Worm (Caenorhabditis elegans) whole organism, L2 larva: ENCODE measurements around the gene gst-10.

Experiments
- C34F6.9 ChIP-seq: fragments of 150-350 bp; optimal IDR thresholded peaks from 2 replicates; lab custom pipeline; 2014; ENCODE audit warnings: missing biosample characterization, missing genetic modification characterization
- R02D3.7 ChIP-seq: fragments of 150-350 bp; optimal IDR thresholded peaks from 2 replicates; lab custom pipeline; 2014; ENCODE audit warnings: missing biosample characterization, missing genetic modification characterization
- alr-1 ChIP-seq: fragments of 150-350 bp; optimal IDR thresholded peaks from 2 replicates; lab custom pipeline; 2014; ENCODE audit warnings: missing biosample characterization, missing genetic modification characterization
- ama-1 ChIP-seq: fragments of 150-350 bp; optimal IDR thresholded peaks from 2 replicates; lab custom pipeline; 2018; ENCODE audit warnings: inconsistent platforms
- blmp-1 ChIP-seq: sonication (generic microtip); optimal IDR thresholded peaks from 2 replicates; lab custom pipeline; 2017; ENCODE audit warnings: missing genetic modification characterization, mild to moderate bottlenecking, missing compliant biosample characterization, antibody characterized with exemption, moderate library complexity; ENCODE audit not compliant: insufficient read depth
- crh-2 ChIP-seq: sonication (generic microtip); optimal IDR thresholded peaks from 2 replicates; lab custom pipeline; 2017; ENCODE audit warnings: missing biosample characterization, missing genetic modification characterization
- dmd-4 ChIP-seq: sonication (generic microtip); optimal IDR thresholded peaks from 2 replicates; lab custom pipeline; 2017; ENCODE audit warnings: missing biosample characterization, missing genetic modification characterization
- elt-1 ChIP-seq: fragments of 150-350 bp; optimal IDR thresholded peaks from 2 replicates; lab custom pipeline; 2014; ENCODE audit warnings: missing biosample characterization, missing genetic modification characterization
- elt-3 ChIP-seq: sonication (generic microtip); optimal IDR thresholded peaks from 2 replicates; lab custom pipeline; 2017; ENCODE audit warnings: missing biosample characterization, missing genetic modification characterization
- fos-1 ChIP-seq: fragments of 150-350 bp; optimal IDR thresholded peaks from 2 replicates; lab custom pipeline; 2014; ENCODE audit warnings: missing biosample characterization, missing genetic modification characterization
- lin-13 ChIP-seq: fragments of 150-350 bp; optimal IDR thresholded peaks from 2 replicates; lab custom pipeline; 2014; ENCODE audit warnings: missing biosample characterization, missing genetic modification reagents, missing genetic modification characterization
- lin-39 ChIP-seq: fragments of 150-350 bp; optimal IDR thresholded peaks from 2 replicates; lab custom pipeline; 2014; ENCODE audit warnings: missing biosample characterization, missing genetic modification reagents, missing genetic modification characterization
- lsy-2 ChIP-seq, 2 experiments: fragments of 150-350 bp in 1 of 2; sonication (generic microtip) in 1 of 2; optimal IDR thresholded peaks; 2 replicates each; lab custom pipeline; 2014 to 2017; ENCODE audit warnings: missing biosample characterization in 2 of 2, missing genetic modification characterization in 2 of 2
- mab-5 ChIP-seq: fragments of 150-350 bp; optimal IDR thresholded peaks from 2 replicates; lab custom pipeline; 2014; ENCODE audit warnings: missing biosample characterization, missing genetic modification characterization
- mbf-1 ChIP-seq: sonication (generic microtip); optimal IDR thresholded peaks from 2 replicates; lab custom pipeline; 2017; ENCODE audit warnings: missing biosample characterization, missing genetic modification characterization
- mdl-1 ChIP-seq, 2 experiments: fragments of 150-350 bp in 1 of 2; sonication (generic microtip) in 1 of 2; optimal IDR thresholded peaks; 2 replicates each; lab custom pipeline; 2017; ENCODE audit warnings: missing biosample characterization in 2 of 2, missing genetic modification characterization in 2 of 2
- nhr-12 ChIP-seq: fragments of 150-350 bp; optimal IDR thresholded peaks from 2 replicates; lab custom pipeline; 2014; ENCODE audit warnings: missing biosample characterization, missing genetic modification characterization
- nhr-129 ChIP-seq: fragments of 150-350 bp; optimal IDR thresholded peaks from 2 replicates; lab custom pipeline; 2014; ENCODE audit warnings: missing biosample characterization, missing genetic modification characterization
- nhr-23 ChIP-seq: fragments of 150-350 bp; optimal IDR thresholded peaks from 2 replicates; lab custom pipeline; 2014; ENCODE audit warnings: missing biosample characterization, missing genetic modification reagents, missing genetic modification characterization
- nhr-237 ChIP-seq: fragments of 150-350 bp; optimal IDR thresholded peaks from 2 replicates; lab custom pipeline; 2014; ENCODE audit warnings: missing biosample characterization, missing genetic modification characterization
- nhr-25 ChIP-seq: fragments of 150-350 bp; sonication (generic microtip); optimal IDR thresholded peaks from 3 replicates; lab custom pipeline; 2014; ENCODE audit warnings: missing biosample characterization, missing genetic modification characterization
- peb-1 ChIP-seq: fragments of 150-350 bp; optimal IDR thresholded peaks from 2 replicates; lab custom pipeline; 2014; ENCODE audit warnings: missing biosample characterization, missing genetic modification characterization
- sem-4 ChIP-seq: fragments of 150-350 bp; optimal IDR thresholded peaks from 2 replicates; lab custom pipeline; 2014; ENCODE audit warnings: missing biosample characterization, missing genetic modification reagents, missing genetic modification characterization
- skn-1 ChIP-seq: sonication (generic microtip); optimal IDR thresholded peaks from 2 replicates; lab custom pipeline; 2017; ENCODE audit warnings: missing biosample characterization, missing genetic modification characterization
- sma-9 ChIP-seq, 2 experiments: fragments of 150-350 bp in 1 of 2; sonication (generic microtip) in 1 of 2; optimal IDR thresholded peaks; 2 replicates each; lab custom pipeline; 2014 to 2016; ENCODE audit warnings: missing genetic modification characterization in 2 of 2, mild to moderate bottlenecking in 1 of 2, missing biosample characterization in 1 of 2, missing compliant biosample characterization in 1 of 2, missing genetic modification reagents in 1 of 2, moderate library complexity in 1 of 2
- snpc-4 ChIP-seq: fragments of 150-350 bp; optimal IDR thresholded peaks from 2 replicates; lab custom pipeline; 2014; ENCODE audit warnings: missing biosample characterization, missing genetic modification characterization
- unc-39 ChIP-seq: fragments of 150-350 bp; optimal IDR thresholded peaks from 2 replicates; lab custom pipeline; 2014; ENCODE audit warnings: missing biosample characterization, missing genetic modification characterization
- unc-55 ChIP-seq: fragments of 150-350 bp; sonication (generic microtip); optimal IDR thresholded peaks from 3 replicates; lab custom pipeline; 2014; ENCODE audit warnings: missing biosample characterization, missing genetic modification reagents, missing genetic modification characterization
- unc-62 ChIP-seq: fragments of 150-350 bp; optimal IDR thresholded peaks from 2 replicates; lab custom pipeline; 2014; ENCODE audit warnings: missing biosample characterization, missing genetic modification reagents, missing genetic modification characterization
- zag-1 ChIP-seq: fragments of 150-350 bp; optimal IDR thresholded peaks from 2 replicates; lab custom pipeline; 2014; ENCODE audit warnings: missing biosample characterization, missing genetic modification characterization
- ztf-1 ChIP-seq: fragments of 200-800 bp; sonication (Bioruptor generic); conservative IDR thresholded peaks from 2 replicates; pipeline ENCODE4 v1.3.6; 2022; ENCODE audit warnings: missing genetic modification characterization, missing compliant biosample characterization
- ztf-11 ChIP-seq: sonication (generic microtip); optimal IDR thresholded peaks from 2 replicates; lab custom pipeline; 2017; ENCODE audit warnings: missing biosample characterization, missing genetic modification characterization
- ztf-4 ChIP-seq: fragments of 150-350 bp; optimal IDR thresholded peaks from 2 replicates; lab custom pipeline; 2014; ENCODE audit warnings: missing biosample characterization, missing genetic modification characterization

gst-10 gene

ce11 chrV:2575716-2576115 is 14.2 kb downstream of the gst-10 start:
- TF ChIP-seq sma-9 (GFP tag; optimal IDR thresholded peaks at IDR 0.05; lab: Kevin White, UChicago) (no peak), sma-9 (tag; optimal IDR thresholded peaks at IDR 0.05; lab: Kevin White, UChicago) (no peak), crh-2 (tag; lab: Kevin White, UChicago) (no peak), elt-3 (no peak), ztf-1 (GFP tag; lab: Robert Waterston, UW) (no peak), ama-1 (lab: Kevin White, UChicago) (no peak), mdl-1 (tag; optimal IDR thresholded peaks at IDR 0.05; lab: Kevin White, UChicago) (no peak)
- TF ChIP-seq, all 48 proteins: peak for 0

ce11 chrV:2577603-2578002 is 16.1 kb downstream of the gst-10 start, which contains the start of gene srt-4:
TSS of gene srt-4 (plus strand) at chrV:2577903.
- no peak for TF ChIP-seq ztf-1 (GFP tag; lab: Robert Waterston, UW)
- TF ChIP-seq ztf-11 (tag; lab: Kevin White, UChicago), result no peak
- TF ChIP-seq snpc-4 (tag; lab: Kevin White, UChicago), result no peak
- TF ChIP-seq C34F6.9 (tag; lab: Kevin White, UChicago), result no peak
- TF ChIP-seq R02D3.7 (tag; lab: Kevin White, UChicago), result no peak
- TF ChIP-seq lin-39 (tag; lab: Kevin White, UChicago), result no peak
- TF ChIP-seq mab-5, result no peak
- no peak for TF ChIP-seq lin-13 (GFP tag; lab: Kevin White, UChicago)
- no peak for TF ChIP-seq nhr-237 (tag; lab: Kevin White, UChicago)
- TF ChIP-seq alr-1 (tag; lab: Kevin White, UChicago), result no peak
- TF ChIP-seq elt-3, result no peak

- TF ChIP-seq dmd-4 (tag; lab: Kevin White, UChicago) (no peak), skn-1 (tag; lab: Kevin White, UChicago) (no peak), peb-1 (no peak), elt-1 (tag; lab: Kevin White, UChicago) (no peak), nhr-23 (tag; lab: Kevin White, UChicago) (no peak), nhr-237 (tag; lab: Kevin White, UChicago) (no peak), lsy-2 (tag; optimal IDR thresholded peaks at IDR 0.05; lab: Kevin White, UChicago) (no peak), sem-4 (tag; lab: Kevin White, UChicago) (no peak), ama-1 (lab: Kevin White, UChicago) (no peak), zag-1 (tag; lab: Kevin White, UChicago) (no peak), snpc-4 (tag; lab: Kevin White, UChicago) (no peak), nhr-12 (tag; lab: Kevin White, UChicago) (no peak), mbf-1 (tag; lab: Kevin White, UChicago) (no peak), nhr-25 (tag; lab: Kevin White, UChicago) (no peak), lin-39 (tag; lab: Kevin White, UChicago) (no peak), ztf-4 (tag; lab: Kevin White, UChicago) (no peak), C34F6.9 (tag; lab: Kevin White, UChicago) (no peak), elt-3 (no peak)
- TF ChIP-seq, all 48 proteins: peak for 0
Measured at ce11 chrV:2580598-2580997, 19.1 kb downstream of the gst-10 start, which contains the start of gene C29G2.3. TSS of gene C29G2.3 (plus strand) at chrV:2580898.

- TF ChIP-seq unc-39 (tag; lab: Kevin White, UChicago), result no peak
- peak; percentile 42 for TF ChIP-seq fos-1 (tag; lab: Kevin White, UChicago)
Measured at ce11 chrV:2585727-2586126, 24.2 kb downstream of the gst-10 start, which contains the start of gene C29G2.6. TSS of gene C29G2.6 (minus strand) at chrV:2585908.

ce11 chrV:2589834-2590233 is 28.3 kb downstream of the gst-10 start:
- TF ChIP-seq ztf-4 (tag; lab: Kevin White, UChicago) (no peak), unc-62 (GFP tag; lab: Kevin White, UChicago) (no peak), mdl-1 (tag; optimal IDR thresholded peaks at IDR 0.05; lab: Kevin White, UChicago) (no peak), unc-55 (GFP tag; lab: Kevin White, UChicago) (no peak), nhr-129 (tag; lab: Kevin White, UChicago) (no peak), lsy-2 (tag; optimal IDR thresholded peaks at IDR 0.05; lab: Kevin White, UChicago) (no peak), R02D3.7 (tag; lab: Kevin White, UChicago) (no peak), blmp-1 (tag; lab: Kevin White, UChicago) (no peak), snpc-4 (tag; lab: Kevin White, UChicago) (no peak), skn-1 (tag; lab: Kevin White, UChicago) (no peak), peb-1 (no peak)
- TF ChIP-seq, all 48 proteins: peak for 0
